Worm (Caenorhabditis elegans): ENCODE data around the gene srxa-15.

DNA sequence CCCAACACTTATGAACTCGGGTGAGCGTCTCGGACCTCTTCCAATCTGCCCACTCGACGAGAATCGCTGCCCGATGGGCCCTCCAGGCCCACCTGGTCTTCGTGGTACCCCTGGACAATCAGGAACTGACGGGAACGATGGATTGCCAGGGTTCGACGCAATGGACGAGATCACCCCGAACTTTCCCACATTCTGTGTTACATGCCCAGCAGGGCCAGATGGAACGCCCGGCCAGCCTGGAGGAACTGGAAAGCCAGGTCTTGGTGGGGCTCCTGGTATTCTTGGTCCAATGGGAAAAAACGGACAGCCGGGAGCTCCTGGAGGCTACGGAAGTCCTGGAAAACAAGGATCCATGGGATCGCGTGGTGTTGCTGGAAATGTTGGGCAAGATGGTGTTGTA lies 41.3 kb upstream of the srxa-15 start:
- TF ChIP-seq pha-4 (tag; optimal IDR thresholded peaks at IDR 0.05) (no peak), unc-62 (GFP tag; optimal IDR thresholded peaks at IDR 0.05) (no peak), elt-1 (tag; optimal IDR thresholded peaks at IDR 0.05) (no peak), nhr-28 (tag; optimal IDR thresholded peaks at IDR 0.05) (no peak), egl-27 (tag; optimal IDR thresholded peaks at IDR 0.05) (no peak), R02D3.7 (tag; optimal IDR thresholded peaks at IDR 0.05) (no peak), snpc-4 (tag; optimal IDR thresholded peaks at IDR 0.05) (no peak), ama-1 (optimal IDR thresholded peaks at IDR 0.05) (no peak), elt-2 (tag; optimal IDR thresholded peaks at IDR 0.05) (no peak), mdl-1 (tag; optimal IDR thresholded peaks at IDR 0.05) (no peak), sea-2 (GFP tag; optimal IDR thresholded peaks at IDR 0.05) (no peak), nhr-237 (tag; optimal IDR thresholded peaks at IDR 0.05) (no peak), nhr-77 (tag; optimal IDR thresholded peaks at IDR 0.05) (no peak)

Data from whole organism, L3 larva.